Fruit fly (Drosophila melanogaster) whole organism, adult: ENCODE measurements around the gene CG42259.
A peak's percentile ranks its signal among the peaks of the same experiment; 100 is the strongest.

Experiments used
- CG11617 ChIP-seq: fragments of 200-800 bp; sonication (Bioruptor generic); optimal IDR thresholded peaks from 2 replicates; lab custom pipeline; 2017; ENCODE audit warnings: mild to moderate bottlenecking, missing biosample characterization, missing genetic modification reagents, missing genetic modification characterization
- CG12768 ChIP-seq: fragments of 200-800 bp; sonication (Bioruptor generic); optimal IDR thresholded peaks from 2 replicates; lab custom pipeline; 2017; ENCODE audit warnings: missing biosample characterization, missing genetic modification characterization, mild to moderate bottlenecking, moderate library complexity, missing genetic modification reagents
- CG14711 ChIP-seq: fragments of 200-800 bp; sonication (Bioruptor generic); optimal IDR thresholded peaks from 2 replicates; lab custom pipeline; 2018; ENCODE audit warnings: missing biosample characterization, mild to moderate bottlenecking, missing genetic modification characterization, moderate library complexity
- CG1620 ChIP-seq: fragments of 200-800 bp; sonication (Bioruptor generic); optimal IDR thresholded peaks from 2 replicates; lab custom pipeline; 2016; ENCODE audit warnings: missing biosample characterization, missing genetic modification characterization
- CG33017 ChIP-seq: fragments of 200-800 bp; sonication (Bioruptor generic); optimal IDR thresholded peaks from 2 replicates; lab custom pipeline; 2018; ENCODE audit warnings: missing biosample characterization, mild to moderate bottlenecking, missing genetic modification characterization, moderate library complexity
- CG5204 ChIP-seq: fragments of 200-800 bp; sonication (Bioruptor generic); optimal IDR thresholded peaks from 2 replicates; lab custom pipeline; 2016; ENCODE audit warnings: missing biosample characterization, missing genetic modification characterization
- CG7045 ChIP-seq: fragments of 200-800 bp; sonication (Bioruptor generic); optimal IDR thresholded peaks from 2 replicates; lab custom pipeline; 2017; ENCODE audit warnings: missing biosample characterization, mild to moderate bottlenecking, missing genetic modification characterization
- CG7101 ChIP-seq: fragments of 200-800 bp; sonication (Bioruptor generic); optimal IDR thresholded peaks from 2 replicates; lab custom pipeline; 2018; ENCODE audit warnings: missing biosample characterization, mild to moderate bottlenecking, missing genetic modification characterization, moderate library complexity
- Clk ChIP-seq: fragments of 200-800 bp; sonication (Bioruptor generic); optimal IDR thresholded peaks from 2 replicates; lab custom pipeline; 2017; ENCODE audit warnings: missing biosample characterization, missing genetic modification characterization
- Crg-1 ChIP-seq: fragments of 200-800 bp; sonication (Bioruptor generic); optimal IDR thresholded peaks from 2 replicates; lab custom pipeline; 2016; ENCODE audit warnings: missing biosample characterization, missing genetic modification characterization
- Hr96 ChIP-seq: fragments of 200-800 bp; sonication (Bioruptor generic); optimal IDR thresholded peaks from 2 replicates; lab custom pipeline; 2016; ENCODE audit warnings: missing biosample characterization, missing genetic modification characterization
- Mnt ChIP-seq: fragments of 200-800 bp; sonication (Bioruptor generic); optimal IDR thresholded peaks from 2 replicates; lab custom pipeline; 2016; ENCODE audit warnings: missing biosample characterization, mild to moderate bottlenecking, missing genetic modification characterization
- bab1 ChIP-seq: fragments of 200-800 bp; sonication (Bioruptor generic); optimal IDR thresholded peaks from 3 replicates; lab custom pipeline; 2019; ENCODE audit warnings: missing biosample characterization, mild to moderate bottlenecking, missing genetic modification characterization, moderate library complexity
- cic ChIP-seq: fragments of 200-800 bp; sonication (Bioruptor generic); optimal IDR thresholded peaks from 2 replicates; lab custom pipeline; 2017; ENCODE audit warnings: missing biosample characterization, mild to moderate bottlenecking, missing genetic modification characterization, moderate library complexity
- cnc ChIP-seq, 2 experiments: fragments of >200 bp; optimal IDR thresholded peaks; 2 replicates each; lab custom pipeline; 2017
- kay ChIP-seq: fragments of 200-800 bp; sonication (Bioruptor generic); peaks from one replicate; lab custom pipeline; 2016; ENCODE audit warnings: missing biosample characterization, missing genetic modification characterization, borderline replicate concordance
- ovo ChIP-seq: fragments of 200-800 bp; sonication (Bioruptor generic); optimal IDR thresholded peaks from 2 replicates; lab custom pipeline; 2016; ENCODE audit warnings: missing biosample characterization, missing genetic modification characterization
- pad ChIP-seq: fragments of 200-800 bp; sonication (Bioruptor generic); optimal IDR thresholded peaks from 3 replicates; lab custom pipeline; 2017; ENCODE audit warnings: missing biosample characterization, missing genetic modification characterization, mild to moderate bottlenecking, moderate library complexity, missing genetic modification reagents
- tj ChIP-seq: fragments of 200-800 bp; sonication (Bioruptor generic); optimal IDR thresholded peaks from 3 replicates; lab custom pipeline; 2017; ENCODE audit warnings: missing biosample characterization, mild to moderate bottlenecking, missing genetic modification characterization, moderate library complexity
- toe ChIP-seq: fragments of 200-800 bp; sonication (Bioruptor generic); optimal IDR thresholded peaks from 2 replicates; lab custom pipeline; 2016; ENCODE audit warnings: missing biosample characterization, missing genetic modification characterization

Gene CG42259

DNA sequence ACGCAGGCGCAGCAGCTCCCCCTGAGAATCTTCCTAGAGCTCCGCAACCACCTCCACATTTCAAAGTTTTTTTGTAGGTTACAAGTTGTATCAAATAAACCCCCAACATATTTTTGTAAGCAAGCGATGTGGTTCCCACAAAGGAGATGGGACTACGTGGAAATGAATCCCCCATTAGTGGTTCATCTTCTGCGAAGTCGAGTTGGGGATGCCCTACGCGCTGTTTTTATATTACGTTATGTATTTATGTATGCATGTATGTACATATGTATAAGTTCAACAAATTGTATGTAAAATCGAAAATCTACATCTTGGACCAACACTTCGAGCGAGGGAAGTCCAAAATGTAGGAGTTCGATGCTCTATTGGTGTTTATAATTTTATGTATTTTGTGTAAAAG lies at the start of gene CG42259:
TSS of gene CG42259 (plus strand) at position 301 of the 400 bp plus-strand sequence.
- no peak for TF ChIP-seq kay
- no peak for TF ChIP-seq cnc (optimal IDR thresholded peaks at IDR 0.05; lab: Kevin White, UChicago)
- no peak for TF ChIP-seq ovo (GFP tag; lab: Kevin White, UChicago)
- no peak for TF ChIP-seq CG5204
- no peak for TF ChIP-seq CG1620 (GFP tag; lab: Kevin White, UChicago)
- no peak for TF ChIP-seq Crg-1 (GFP tag; lab: Kevin White, UChicago)
- no peak for TF ChIP-seq Clk (GFP tag; lab: Kevin White, UChicago)
- TF ChIP-seq Mnt (GFP tag; lab: Kevin White, UChicago), result no peak
- no peak for TF ChIP-seq CG11617 (GFP tag; lab: Kevin White, UChicago)
- TF ChIP-seq toe, result no peak
- no peak for TF ChIP-seq CG12768 (GFP tag; lab: Kevin White, UChicago)

DNA sequence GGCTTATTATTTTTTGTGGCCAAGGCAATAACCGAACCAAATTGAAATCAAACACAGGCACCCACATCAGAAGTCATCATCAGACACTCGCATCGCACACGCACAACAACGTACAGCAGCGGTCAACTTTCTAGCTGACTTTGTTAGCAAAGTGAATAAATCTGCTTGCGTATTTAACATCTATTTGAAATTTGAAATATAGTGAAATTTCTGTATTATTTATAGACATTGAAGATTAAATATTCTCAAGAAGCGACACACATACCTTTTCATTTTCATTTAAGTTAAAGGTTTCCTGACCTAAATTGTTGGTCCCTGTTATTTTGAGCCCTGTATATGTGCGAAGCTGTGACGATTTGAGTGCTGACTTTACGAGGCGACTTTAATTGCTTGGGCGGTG lies 47.1 kb upstream of the CG42259 start:
- TF ChIP-seq Mnt (GFP tag; lab: Kevin White, UChicago) (no peak), CG1620 (GFP tag; lab: Kevin White, UChicago) (no peak), toe (no peak), cic (GFP tag; lab: Kevin White, UChicago) (no peak), CG33017 (tag; lab: Kevin White, UChicago) (no peak), CG14711 (tag; lab: Kevin White, UChicago) (no peak), kay (no peak), Crg-1 (GFP tag; lab: Kevin White, UChicago) (no peak), CG7101 (tag; lab: Kevin White, UChicago) (no peak), Hr96 (GFP tag; lab: Kevin White, UChicago) (no peak), ovo (GFP tag; lab: Kevin White, UChicago) (no peak)

DNA sequence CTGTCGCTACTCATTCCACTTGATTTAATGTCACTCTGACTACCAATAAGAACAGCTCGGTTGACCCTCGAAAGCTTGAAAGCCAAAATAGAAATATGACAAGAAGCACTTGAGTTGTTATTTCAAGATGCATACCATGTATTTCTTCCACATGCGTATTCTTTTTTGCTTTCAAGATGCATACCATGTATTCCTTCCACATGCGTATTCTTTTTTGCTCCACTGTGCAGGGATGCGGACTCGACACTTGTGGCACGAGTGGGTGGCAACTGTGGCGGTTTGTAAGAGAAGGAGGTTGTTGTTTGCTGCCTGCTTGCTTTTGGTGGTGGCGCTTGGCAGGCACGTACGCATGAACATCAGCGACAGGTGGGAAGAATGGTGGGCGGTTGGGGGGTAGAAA lies 39.8 kb upstream of the CG42259 start:
- no peak for TF ChIP-seq CG14711 (tag; lab: Kevin White, UChicago)
- no peak for TF ChIP-seq CG12768 (GFP tag; lab: Kevin White, UChicago)
- TF ChIP-seq CG11617 (GFP tag; lab: Kevin White, UChicago), result no peak
- TF ChIP-seq CG5204, result no peak
- no peak for TF ChIP-seq Mnt (GFP tag; lab: Kevin White, UChicago)
- no peak for TF ChIP-seq Hr96 (GFP tag; lab: Kevin White, UChicago)
- no peak for TF ChIP-seq cic (GFP tag; lab: Kevin White, UChicago)
- no peak for TF ChIP-seq CG7045 (GFP tag; lab: Kevin White, UChicago)
- no peak for TF ChIP-seq toe
- TF ChIP-seq cnc (optimal IDR thresholded peaks at IDR 0.05; lab: Kevin White, UChicago), result no peak

DNA sequence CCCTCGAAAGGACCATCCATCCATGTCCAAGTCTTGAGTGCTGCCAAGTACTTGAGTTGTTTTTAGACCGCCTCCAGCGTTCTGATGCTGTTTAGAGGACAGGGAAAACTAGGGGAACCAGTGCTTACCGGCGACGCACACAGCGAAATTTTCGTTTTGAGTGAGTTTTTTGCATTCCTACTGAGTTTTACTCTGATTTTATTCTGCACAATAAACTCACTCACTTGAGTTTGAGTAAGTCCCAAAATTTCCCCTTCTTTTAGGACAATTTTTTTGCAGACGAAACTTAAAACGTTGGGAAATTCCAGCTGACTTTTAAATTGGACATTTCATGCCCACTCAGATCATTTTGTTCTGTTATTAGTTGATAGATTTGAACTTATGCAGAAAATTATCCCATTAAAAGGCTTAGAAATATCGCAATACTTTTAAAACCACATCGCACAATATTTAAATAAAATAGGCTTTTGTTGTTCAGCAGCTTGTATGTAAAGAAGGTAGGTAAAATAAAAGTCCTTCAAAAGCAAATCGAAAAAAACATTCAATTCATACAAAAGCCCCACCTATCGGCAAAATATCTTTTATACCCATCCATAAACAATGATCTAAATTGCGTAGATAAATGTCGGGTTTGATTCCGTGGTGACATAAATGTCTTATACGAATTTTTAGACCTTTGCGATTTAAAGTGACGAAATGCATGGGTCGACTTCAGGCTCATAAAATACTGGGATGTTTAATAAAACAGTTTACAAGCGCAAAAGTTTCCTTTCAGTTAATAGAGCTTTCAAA lies 36.4 kb upstream of the CG42259 start:
- TF ChIP-seq CG1620 (GFP tag; lab: Kevin White, UChicago) (no peak), pad (GFP tag; lab: Kevin White, UChicago) (peak; percentile 83)

DNA sequence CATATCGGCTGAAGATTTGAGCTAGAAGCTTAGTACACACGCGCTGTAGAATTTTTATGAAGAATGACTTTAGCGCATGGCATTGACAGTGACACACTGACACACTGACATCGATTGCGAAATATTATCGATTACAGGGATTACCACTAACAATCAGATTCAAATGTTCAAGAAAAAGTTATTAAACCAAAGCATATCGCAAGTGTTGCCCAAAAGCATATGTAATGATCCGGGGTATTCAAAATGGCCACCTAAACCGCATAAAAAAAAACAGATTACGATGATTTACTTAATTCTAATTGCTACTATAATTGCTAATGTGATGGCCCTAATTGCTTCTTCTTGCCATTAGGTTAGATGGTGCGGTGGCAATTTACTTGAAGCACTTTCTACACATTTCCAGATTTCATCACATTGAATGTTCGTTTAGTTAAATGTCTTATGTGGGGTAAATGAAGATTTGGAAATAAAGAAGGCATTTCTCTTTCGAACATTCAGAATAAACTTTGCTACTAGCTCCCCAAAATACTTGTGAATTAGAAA lies 34.4 kb upstream of the CG42259 start, which contains the start of the genes TfIIA-S-2 and CG14631:
TSS of gene TfIIA-S-2 (minus strand) at position 101 of the 543 bp plus-strand sequence.
TSS of gene CG14631 (plus strand) at position 493 of the 543 bp plus-strand sequence.
- TF ChIP-seq toe (no peak), CG11617 (GFP tag; lab: Kevin White, UChicago) (no peak), kay (no peak), pad (GFP tag; lab: Kevin White, UChicago) (no peak), Hr96 (GFP tag; lab: Kevin White, UChicago) (no peak), Crg-1 (GFP tag; lab: Kevin White, UChicago) (no peak), CG33017 (tag; lab: Kevin White, UChicago) (no peak), CG1620 (GFP tag; lab: Kevin White, UChicago) (no peak), Clk (GFP tag; lab: Kevin White, UChicago) (no peak), CG12768 (GFP tag; lab: Kevin White, UChicago) (no peak), CG5204 (no peak), cnc (optimal IDR thresholded peaks at IDR 0.05; lab: Kevin White, UChicago) (no peak), cic (GFP tag; lab: Kevin White, UChicago) (no peak), CG7101 (tag; lab: Kevin White, UChicago) (no peak), CG7045 (GFP tag; lab: Kevin White, UChicago) (no peak), bab1 (GFP tag; lab: Kevin White, UChicago) (no peak), ovo (GFP tag; lab: Kevin White, UChicago) (no peak), CG14711 (tag; lab: Kevin White, UChicago) (no peak), Mnt (GFP tag; lab: Kevin White, UChicago) (no peak), tj (GFP tag; lab: Kevin White, UChicago) (no peak)

DNA sequence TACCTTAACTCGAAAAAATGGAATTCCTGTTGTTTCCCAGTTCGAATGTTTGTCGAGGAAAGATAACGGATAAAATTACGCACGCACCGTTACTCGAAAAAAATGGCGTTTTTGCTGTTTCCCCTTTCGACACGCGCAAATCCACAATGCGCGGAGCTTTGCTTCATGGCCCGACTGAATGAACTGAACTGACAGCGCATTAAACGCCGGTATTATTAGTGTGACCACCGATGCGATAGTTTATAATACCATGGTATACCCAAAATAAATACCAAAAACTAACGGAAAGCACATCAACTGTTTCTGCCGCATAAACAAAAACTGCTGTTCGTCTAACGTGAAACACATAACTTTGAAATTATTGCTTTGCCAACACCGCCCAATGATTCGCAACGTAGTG lies 19.5 kb upstream of the CG42259 start, which contains the start of the genes CG32814, CG11638 and CG3021:
TSS of gene CG32814 (minus strand) at position 190 of the 400 bp plus-strand sequence.
TSS of gene CG11638 (minus strand) at position 193 of the 400 bp plus-strand sequence.
TSS of gene CG3021 (plus strand) at position 281 of the 400 bp plus-strand sequence.
- TF ChIP-seq CG7101 (tag; lab: Kevin White, UChicago) (peak; percentile 3), cnc (optimal IDR thresholded peaks at IDR 0.05; lab: Kevin White, UChicago) (no peak), toe (no peak), CG33017 (tag; lab: Kevin White, UChicago) (no peak), cic (GFP tag; lab: Kevin White, UChicago) (no peak), CG11617 (GFP tag; lab: Kevin White, UChicago) (peak; percentile 15), Mnt (GFP tag; lab: Kevin White, UChicago) (peak; percentile 27), CG1620 (GFP tag; lab: Kevin White, UChicago) (peak; percentile 13), CG14711 (tag; lab: Kevin White, UChicago) (peak; percentile 30), pad (GFP tag; lab: Kevin White, UChicago) (peak; percentile 19), bab1 (GFP tag; lab: Kevin White, UChicago) (peak; percentile 60), Hr96 (GFP tag; lab: Kevin White, UChicago) (no peak), CG7045 (GFP tag; lab: Kevin White, UChicago) (no peak), CG12768 (GFP tag; lab: Kevin White, UChicago) (no peak), Clk (GFP tag; lab: Kevin White, UChicago) (no peak), tj (GFP tag; lab: Kevin White, UChicago) (peak; percentile 84), CG5204 (no peak), kay (no peak), ovo (GFP tag; lab: Kevin White, UChicago) (peak; percentile 84), Crg-1 (GFP tag; lab: Kevin White, UChicago) (no peak)
